In genomic region chr3R:9586663-9587248, dm6 we compare ENCODE assay signal across 4 fruit fly cellular contexts.
TF ChIP-seq lines count a peak whose summit lies in the region.

TSS of gene P58IPK (plus strand) at chr3R:9586942.

TF ChIP-seq in whole organism, adult, 20 proteins besides CTCF, POLR2A, EP300 and RAD21 (continued from another document):
- TF ChIP-seq kay (GFP tag; lab: Kevin White, UChicago; ENCODE audit: borderline replicate concordance) (no peak), CG11617 (GFP tag; optimal IDR thresholded peaks at IDR 0.05; lab: Kevin White, UChicago) (peak; percentile 45)

TF ChIP-seq in whole organism, embryonic, 481 proteins besides CTCF, POLR2A, EP300 and RAD21 (continued from another document and continues in another):
- TF ChIP-seq CG3281 (GFP tag; optimal IDR thresholded peaks at IDR 0.05; lab: Kevin White, UChicago) (peak; percentile 31), danr (GFP tag; IDR thresholded peaks at IDR 0.05; lab: Robert Waterston, UW) (no peak), Ptx1 (GFP tag; IDR thresholded peaks at IDR 0.05; lab: Robert Waterston, UW) (peak; percentile 52), CG15601 (tag; optimal IDR thresholded peaks at IDR 0.05; lab: Kevin White, UChicago) (peak; percentile 46), wek (GFP tag; optimal IDR thresholded peaks at IDR 0.05; lab: Kevin White, UChicago) (no peak), CG9609 (GFP tag; optimal IDR thresholded peaks at IDR 0.05; lab: Kevin White, UChicago) (peak; percentile 69), CG9215 (GFP tag; IDR thresholded peaks at IDR 0.05; lab: Robert Waterston, UW) (peak; percentile 65), Drgx (GFP tag; IDR thresholded peaks at IDR 0.05; lab: Robert Waterston, UW) (peak; percentile 16; the same call in 1 of the 2 replicates), Jarid2 (GFP tag; optimal IDR thresholded peaks at IDR 0.05; lab: Kevin White, UChicago) (peak; percentile 40), CG33557 (GFP tag; optimal IDR thresholded peaks at IDR 0.05; lab: Kevin White, UChicago) (peak; percentile 20), Fer3 (tag; optimal IDR thresholded peaks at IDR 0.05; lab: Kevin White, UChicago) (peak; percentile 45), CG17359 (tag; optimal IDR thresholded peaks at IDR 0.05; lab: Kevin White, UChicago) (peak; percentile 38), sqz (GFP tag; optimal IDR thresholded peaks at IDR 0.05; lab: Kevin White, UChicago) (no peak), CG34376 (GFP tag; optimal IDR thresholded peaks at IDR 0.05; lab: Kevin White, UChicago) (peak; percentile 57), HLH54F (GFP tag; optimal IDR thresholded peaks at IDR 0.05; lab: Kevin White, UChicago) (peak; percentile 81), Bgb (GFP tag; IDR thresholded peaks at IDR 0.05; lab: Robert Waterston, UW; ENCODE audit: partially characterized antibody) (peak; percentile 98), Adf1 (GFP tag; IDR thresholded peaks at IDR 0.05; lab: Robert Waterston, UW) (peak; percentile 66), lola (GFP tag; optimal IDR thresholded peaks at IDR 0.05; lab: Kevin White, UChicago) (peak in 1 of 3 experiments; percentile 46), Elba2 (GFP tag; optimal IDR thresholded peaks at IDR 0.05; lab: Kevin White, UChicago) (no peak), Trl (optimal IDR thresholded peaks at IDR 0.05; lab: Kevin White, UChicago) (no peak), Trl (GFP tag; optimal IDR thresholded peaks at IDR 0.05; lab: Kevin White, UChicago) (peak; percentile 70), kah (GFP tag; optimal IDR thresholded peaks at IDR 0.05; lab: Kevin White, UChicago) (peak; percentile 55), slp2 (GFP tag; optimal IDR thresholded peaks at IDR 0.05; lab: Kevin White, UChicago) (peak; percentile 52), otp (GFP tag; IDR thresholded peaks at IDR 0.05; lab: Robert Waterston, UW) (no peak), Myb (GFP tag; optimal IDR thresholded peaks at IDR 0.05; lab: Kevin White, UChicago) (peak; percentile 94), bab2 (GFP tag; optimal IDR thresholded peaks at IDR 0.05; lab: Kevin White, UChicago) (peak; percentile 70), CrebB (tag; optimal IDR thresholded peaks at IDR 0.05; lab: Kevin White, UChicago) (peak; percentile 42), Side (GFP tag; optimal IDR thresholded peaks at IDR 0.05; lab: Kevin White, UChicago) (peak; percentile 45), bowl (GFP tag; IDR thresholded peaks at IDR 0.05; lab: Robert Waterston, UW) (no peak), aop (GFP tag; IDR thresholded peaks at IDR 0.05; lab: Robert Waterston, UW) (no peak), sens (GFP tag; lab: Kevin White, UChicago) (peak; percentile 91), corto (GFP tag; optimal IDR thresholded peaks at IDR 0.05; lab: Kevin White, UChicago) (no peak), CG3163 (GFP tag; optimal IDR thresholded peaks at IDR 0.05; lab: Kevin White, UChicago) (peak; percentile 58), CG6689 (GFP tag; IDR thresholded peaks at IDR 0.05; lab: Robert Waterston, UW) (peak; percentile 61), CG31224 (GFP tag; IDR thresholded peaks at IDR 0.05; lab: Robert Waterston, UW) (no peak), ranshi (GFP tag; IDR thresholded peaks at IDR 0.05; lab: Robert Waterston, UW) (peak; percentile 59), CG16779 (GFP tag; IDR thresholded peaks at IDR 0.05; lab: Robert Waterston, UW) (no peak), CG7372 (GFP tag; IDR thresholded peaks at IDR 0.05; lab: Robert Waterston, UW) (peak; percentile 71), CG12942 (GFP tag; optimal IDR thresholded peaks at IDR 0.05; lab: Kevin White, UChicago) (peak; percentile 47), disco-r (GFP tag; optimal IDR thresholded peaks at IDR 0.05; lab: Kevin White, UChicago) (peak; percentile 10), ind (GFP tag; optimal IDR thresholded peaks at IDR 0.05; lab: Kevin White, UChicago) (peak; percentile 72), Poxn (GFP tag; IDR thresholded peaks at IDR 0.05; lab: Robert Waterston, UW) (no peak), gcm2 (GFP tag; optimal IDR thresholded peaks at IDR 0.05; lab: Kevin White, UChicago) (no peak), pita (GFP tag; optimal IDR thresholded peaks at IDR 0.05; lab: Kevin White, UChicago) (no peak)

TF ChIP-seq in whole organism, prepupa, 60 proteins besides CTCF, POLR2A, EP300 and RAD21 (continued from another document):
- TF ChIP-seq CG4318 (GFP tag; optimal IDR thresholded peaks at IDR 0.05; lab: Kevin White, UChicago) (no peak), Hr39 (GFP tag; optimal IDR thresholded peaks at IDR 0.05; lab: Kevin White, UChicago) (peak; percentile 69), acj6 (GFP tag; optimal IDR thresholded peaks at IDR 0.05; lab: Kevin White, UChicago) (peak; percentile 37), net (GFP tag; optimal IDR thresholded peaks at IDR 0.05; lab: Kevin White, UChicago) (peak; percentile 23), CG6276 (GFP tag; optimal IDR thresholded peaks at IDR 0.05; lab: Kevin White, UChicago) (no peak), CG9139 (GFP tag; optimal IDR thresholded peaks at IDR 0.05; lab: Kevin White, UChicago) (no peak), CG6163 (GFP tag; IDR thresholded peaks at IDR 0.05; lab: Robert Waterston, UW) (peak; percentile 30; the same call in 1 of the 3 replicates), fd85E (GFP tag; optimal IDR thresholded peaks at IDR 0.05; lab: Kevin White, UChicago) (no peak), dsx (GFP tag; optimal IDR thresholded peaks at IDR 0.05; lab: Kevin White, UChicago; ENCODE audit: poor library complexity, severe bottlenecking) (peak; percentile 1), Eip93F (GFP tag; optimal IDR thresholded peaks at IDR 0.05; lab: Kevin White, UChicago) (peak; percentile 4), Blimp-1 (GFP tag; optimal IDR thresholded peaks at IDR 0.05; lab: Kevin White, UChicago) (no peak), CG6792 (GFP tag; optimal IDR thresholded peaks at IDR 0.05; lab: Kevin White, UChicago) (no peak), Eip78C (GFP tag; lab: Kevin White, UChicago) (peak; percentile 74), Gug (GFP tag; IDR thresholded peaks at IDR 0.05; lab: Robert Waterston, UW) (no peak), CG31627 (GFP tag; optimal IDR thresholded peaks at IDR 0.05; lab: Kevin White, UChicago) (peak; percentile 66), Sox15 (GFP tag; optimal IDR thresholded peaks at IDR 0.05; lab: Kevin White, UChicago) (no peak), pdm3 (GFP tag; optimal IDR thresholded peaks at IDR 0.05; lab: Kevin White, UChicago) (peak; percentile 62), achi (GFP tag; optimal IDR thresholded peaks at IDR 0.05; lab: Kevin White, UChicago) (peak; percentile 46), CG10669 (GFP tag; optimal IDR thresholded peaks at IDR 0.05; lab: Kevin White, UChicago) (no peak), topi (GFP tag; optimal IDR thresholded peaks at IDR 0.05; lab: Kevin White, UChicago) (peak; percentile 42), CG8119 (GFP tag; IDR thresholded peaks at IDR 0.05; lab: Robert Waterston, UW) (no peak), cyc (GFP tag; optimal IDR thresholded peaks at IDR 0.05; lab: Kevin White, UChicago) (peak; percentile 29), CG16779 (tag; optimal IDR thresholded peaks at IDR 0.05; lab: Kevin White, UChicago) (no peak), Ets96B (tag; optimal IDR thresholded peaks at IDR 0.05; lab: Kevin White, UChicago) (peak; percentile 17), spab (GFP tag; optimal IDR thresholded peaks at IDR 0.05; lab: Kevin White, UChicago) (no peak), CG10631 (GFP tag; optimal IDR thresholded peaks at IDR 0.05; lab: Kevin White, UChicago) (peak; percentile 62), OdsH (GFP tag; optimal IDR thresholded peaks at IDR 0.05; lab: Kevin White, UChicago) (peak; percentile 19), Hr4 (GFP tag; optimal IDR thresholded peaks at IDR 0.05; lab: Kevin White, UChicago) (peak; percentile 48), CG11294 (GFP tag; IDR thresholded peaks at IDR 0.05; lab: Robert Waterston, UW) (no peak), esn (GFP tag; optimal IDR thresholded peaks at IDR 0.05; lab: Kevin White, UChicago) (peak; percentile 61), ss (GFP tag; optimal IDR thresholded peaks at IDR 0.05; lab: Kevin White, UChicago) (no peak), Eip75B (GFP tag; optimal IDR thresholded peaks at IDR 0.05; lab: Kevin White, UChicago) (peak; percentile 69), Hr38 (GFP tag; optimal IDR thresholded peaks at IDR 0.05; lab: Kevin White, UChicago) (no peak), Sox102F (GFP tag; optimal IDR thresholded peaks at IDR 0.05; lab: Kevin White, UChicago) (no peak), CG11762 (GFP tag; optimal IDR thresholded peaks at IDR 0.05; lab: Kevin White, UChicago; ENCODE audit: insufficient read depth) (no peak), CG8632 (GFP tag; optimal IDR thresholded peaks at IDR 0.05; lab: Kevin White, UChicago) (no peak), Sox14 (GFP tag; optimal IDR thresholded peaks at IDR 0.05; lab: Kevin White, UChicago) (peak; percentile 62), CG7368 (GFP tag; optimal IDR thresholded peaks at IDR 0.05; lab: Kevin White, UChicago) (no peak), CG11902 (GFP tag; optimal IDR thresholded peaks at IDR 0.05; lab: Kevin White, UChicago) (no peak), eg (GFP tag; IDR thresholded peaks at IDR 0.05; lab: Robert Waterston, UW) (peak; percentile 62; the same call in 2 of the 3 replicates)

TF ChIP-seq in whole organism, wandering third instar larva, 38 proteins besides CTCF, POLR2A, EP300 and RAD21 (continued from another document):
- TF ChIP-seq Hr83 (GFP tag; optimal IDR thresholded peaks at IDR 0.05; lab: Kevin White, UChicago; ENCODE audit: poor library complexity, severe bottlenecking), result peak; percentile 83
